Worm (Caenorhabditis elegans): ENCODE results near the gene sec-24.2.
A peak's percentile ranks its signal among the peaks of the same experiment; 100 is the strongest.

The sec-24.2 gene

ce11 chrIV:12359979-12360378 is 613 bp downstream of the sec-24.2 start:
- TF ChIP-seq daf-19 (GFP tag; conservative IDR thresholded peaks at IDR 0.05) (no peak), lin-15B (tag; optimal IDR thresholded peaks at IDR 0.05) (no peak), ceh-82 (tag; optimal IDR thresholded peaks at IDR 0.05) (no peak), zip-2 (tag; optimal IDR thresholded peaks at IDR 0.05) (no peak), hif-1 (tag; optimal IDR thresholded peaks at IDR 0.05) (no peak), egl-27 (tag; optimal IDR thresholded peaks at IDR 0.05) (no peak), F44E2.7 (GFP tag; IDR thresholded peaks at IDR 0.05) (no peak), set-16 (GFP tag; IDR thresholded peaks at IDR 0.05) (peak; percentile 71), aha-1 (tag) (no peak), fos-1 (tag; optimal IDR thresholded peaks at IDR 0.05) (no peak), madf-5 (GFP tag; IDR thresholded peaks at IDR 0.05) (0 out of 4 replicates have a peak, but pooled peaks of 1 of the 2 experiments have one; percentile 3), jun-1 (tag; optimal IDR thresholded peaks at IDR 0.05) (no peak), unc-39 (tag; optimal IDR thresholded peaks at IDR 0.05) (no peak)

- TF ChIP-seq nhr-10 (tag; optimal IDR thresholded peaks at IDR 0.05) (no peak), Y105C5A.15 (GFP tag; IDR thresholded peaks at IDR 0.05) (no peak), daf-12 (tag; optimal IDR thresholded peaks at IDR 0.05) (no peak), lsy-2 (tag; optimal IDR thresholded peaks at IDR 0.05) (no peak), gei-8 (GFP tag; optimal IDR thresholded peaks at IDR 0.05) (no peak), mxl-2 (GFP tag; conservative IDR thresholded peaks at IDR 0.05) (no peak), unc-39 (tag; optimal IDR thresholded peaks at IDR 0.05) (no peak), ceh-20 (GFP tag; IDR thresholded peaks at IDR 0.05) (no peak), fkh-10 (GFP tag; optimal IDR thresholded peaks at IDR 0.05) (peak; percentile 62), tag-97 (GFP tag; IDR thresholded peaks at IDR 0.05) (no peak), unc-62 (GFP tag; optimal IDR thresholded peaks at IDR 0.05 in 1 of 2) (peak in 1 of 2 experiments; percentile 56), unc-62 (tag; optimal IDR thresholded peaks at IDR 0.05) (no peak), egl-27 (tag; optimal IDR thresholded peaks at IDR 0.05) (no peak), Y48G9A.11 (GFP tag; IDR thresholded peaks at IDR 0.05) (no peak)
Observed at ce11 chrIV:12350235-12350634, 10.4 kb downstream of the sec-24.2 start.

ce11 chrIV:12349639-12350038 is 11.0 kb downstream of the sec-24.2 start, which contains the start of gene best-22:
Gene best-22, plus strand, starts transcription at chrIV:12349939.
- TF ChIP-seq Y75B8A.6 (GFP tag; IDR thresholded peaks at IDR 0.05): no peak
- no peak for TF ChIP-seq unc-130 (GFP tag; optimal IDR thresholded peaks at IDR 0.05)
- TF ChIP-seq lim-7 (GFP tag; IDR thresholded peaks at IDR 0.05): no peak
- no peak for TF ChIP-seq F49E8.2 (tag; optimal IDR thresholded peaks at IDR 0.05; ENCODE audit: borderline replicate concordance)
- TF ChIP-seq F37D6.2 (tag; optimal IDR thresholded peaks at IDR 0.05): no peak
- TF ChIP-seq rbr-2 (tag; optimal IDR thresholded peaks at IDR 0.05): no peak
- TF ChIP-seq pqm-1 (tag; optimal IDR thresholded peaks at IDR 0.05): no peak
- no peak for TF ChIP-seq daf-19 (GFP tag; conservative IDR thresholded peaks at IDR 0.05)
- TF ChIP-seq dpl-1 (GFP tag; optimal IDR thresholded peaks at IDR 0.05): no peak

- TF ChIP-seq ZK546.5 (tag; optimal IDR thresholded peaks at IDR 0.05) (no peak), F44E2.7 (GFP tag; IDR thresholded peaks at IDR 0.05) (no peak), unc-62 (GFP tag; optimal IDR thresholded peaks at IDR 0.05 in 1 of 2) (peak in 1 of 2 experiments; percentile 91), unc-62 (tag; optimal IDR thresholded peaks at IDR 0.05) (no peak), daf-16 (GFP tag; optimal IDR thresholded peaks at IDR 0.05) (no peak), daf-16 (tag; optimal IDR thresholded peaks at IDR 0.05) (no peak)
Observed at ce11 chrIV:12340885-12341284, 19.7 kb downstream of the sec-24.2 start.

All from whole organism, L4 larva.